Worm (Caenorhabditis elegans) whole organism, L1 larva: ENCODE measurements around the gene K08D9.6.

Experiments used
- C04F5.9 ChIP-seq: sonication (generic microtip); optimal IDR thresholded peaks from 2 replicates; lab custom pipeline; 2016; ENCODE audit warnings: missing genetic modification characterization, missing compliant biosample characterization
- alr-1 ChIP-seq: fragments of 200-800 bp; sonication (Bioruptor generic); optimal IDR thresholded peaks from 2 replicates; lab custom pipeline; 2018; ENCODE audit warnings: borderline replicate concordance, mild to moderate bottlenecking, missing genetic modification characterization, missing compliant biosample characterization
- blmp-1 ChIP-seq: fragments of 150-350 bp; optimal IDR thresholded peaks from 2 replicates; lab custom pipeline; 2014; ENCODE audit warnings: missing biosample characterization, missing genetic modification characterization
- ceh-8 ChIP-seq: fragments of 200-800 bp; sonication (Bioruptor generic); optimal IDR thresholded peaks from 2 replicates; lab custom pipeline; 2018; ENCODE audit warnings: mild to moderate bottlenecking, missing genetic modification characterization, moderate library complexity, missing compliant biosample characterization
- ceh-82 ChIP-seq, 3 experiments: fragments of 150-350 bp in 1 of 3; sonication (generic microtip) in 2 of 3; optimal IDR thresholded peaks; 2 replicates each; lab custom pipeline; 2014 to 2017; ENCODE audit warnings: missing biosample characterization in 3 of 3, missing genetic modification characterization in 3 of 3
- efl-1 ChIP-seq, 4 experiments: fragments of 150-350 bp; optimal IDR thresholded peaks in 3 of 4; peaks in 1 of 4; 1 replicate in 1 of 4; 2 replicates in 3 of 4; lab custom pipeline; 2014; ENCODE audit warnings: missing biosample characterization in 2 of 4, missing genetic modification characterization in 2 of 4, missing genetic modification reagents in 2 of 4
- efl-3 ChIP-seq: fragments of 200-800 bp; sonication (Bioruptor generic); optimal IDR thresholded peaks from 2 replicates; lab custom pipeline; 2018; ENCODE audit warnings: mild to moderate bottlenecking, missing genetic modification characterization, missing compliant biosample characterization
- egl-13 ChIP-seq: sonication (generic microtip); optimal IDR thresholded peaks from 2 replicates; lab custom pipeline; 2016; ENCODE audit warnings: missing genotype, missing genetic modification reagents, missing genetic modification characterization, missing compliant biosample characterization
- elt-3 ChIP-seq, 6 experiments: fragments of 150-350 bp in 1 of 6; sonication (generic microtip); optimal IDR thresholded peaks; 2 replicates each; lab custom pipeline; 2017 to 2018; ENCODE audit warnings: missing biosample characterization in 6 of 6, missing genetic modification characterization in 6 of 6, inconsistent platforms in 1 of 6
- fkh-10 ChIP-seq: sonication (generic microtip); optimal IDR thresholded peaks from 2 replicates; lab custom pipeline; 2017; ENCODE audit warnings: missing biosample characterization, missing genetic modification reagents, missing genetic modification characterization
- fkh-4 ChIP-seq: sonication (generic microtip); optimal IDR thresholded peaks from 2 replicates; lab custom pipeline; 2016; ENCODE audit warnings: missing compliant biosample characterization, missing genetic modification characterization, borderline replicate concordance
- fkh-8 ChIP-seq: sonication (generic microtip); optimal IDR thresholded peaks from 2 replicates; lab custom pipeline; 2016; ENCODE audit warnings: mild to moderate bottlenecking, missing genetic modification characterization, missing compliant biosample characterization
- fos-1 ChIP-seq: fragments of 150-350 bp; optimal IDR thresholded peaks from 2 replicates; lab custom pipeline; 2014; ENCODE audit warnings: missing biosample characterization, missing genetic modification characterization
- hlh-17 ChIP-seq: fragments of 200-800 bp; sonication (Bioruptor generic); optimal IDR thresholded peaks from 2 replicates; lab custom pipeline; 2018; ENCODE audit warnings: missing genetic modification characterization, mild to moderate bottlenecking, missing compliant biosample characterization, moderate library complexity, borderline replicate concordance
- hlh-4 ChIP-seq: sonication (generic microtip); optimal IDR thresholded peaks from 2 replicates; lab custom pipeline; 2016; ENCODE audit warnings: mild to moderate bottlenecking, missing genetic modification characterization, missing compliant biosample characterization
- lin-14 ChIP-seq: fragments of 200-800 bp; sonication (Bioruptor generic); optimal IDR thresholded peaks from 2 replicates; lab custom pipeline; 2018; ENCODE audit warnings: mild to moderate bottlenecking, missing genetic modification characterization, moderate library complexity, missing compliant biosample characterization
- lin-15B ChIP-seq: fragments of 150-350 bp; sonication (generic microtip); optimal IDR thresholded peaks from 3 replicates; lab custom pipeline; 2014; ENCODE audit warnings: missing biosample characterization, missing genetic modification characterization
- lir-3 ChIP-seq: sonication (generic microtip); optimal IDR thresholded peaks from 2 replicates; lab custom pipeline; 2016; ENCODE audit warnings: mild to moderate bottlenecking, missing genetic modification characterization, moderate library complexity, missing compliant biosample characterization; ENCODE audit not compliant: poor library complexity
- mab-9 ChIP-seq: fragments of 200-800 bp; sonication (Bioruptor generic); IDR thresholded peaks from 2 replicates; pipeline ENCODE4 v1.3.6; 2022; ENCODE audit warnings: missing genetic modification reagents, missing genetic modification characterization, missing compliant biosample characterization
- mef-2 ChIP-seq: fragments of 150-350 bp; optimal IDR thresholded peaks from 2 replicates; lab custom pipeline; 2014; ENCODE audit warnings: missing biosample characterization, missing genetic modification characterization
- mep-1 ChIP-seq: fragments of 150-350 bp; optimal IDR thresholded peaks from 2 replicates; lab custom pipeline; 2014; ENCODE audit warnings: missing biosample characterization, missing genetic modification characterization
- nhr-237 ChIP-seq: fragments of 150-350 bp; optimal IDR thresholded peaks from 2 replicates; lab custom pipeline; 2014; ENCODE audit warnings: missing biosample characterization, missing genetic modification characterization
- nhr-47 ChIP-seq: sonication (generic microtip); optimal IDR thresholded peaks from 2 replicates; lab custom pipeline; 2016; ENCODE audit warnings: mild to moderate bottlenecking, missing genetic modification characterization, moderate library complexity, missing compliant biosample characterization
- nhr-71 ChIP-seq: sonication (generic microtip); optimal IDR thresholded peaks from 2 replicates; lab custom pipeline; 2016; ENCODE audit warnings: mild to moderate bottlenecking, missing genetic modification characterization, moderate library complexity, missing compliant biosample characterization
- nhr-77 ChIP-seq: fragments of 150-350 bp; optimal IDR thresholded peaks from 2 replicates; lab custom pipeline; 2014; ENCODE audit warnings: missing biosample characterization, missing genetic modification characterization
- nhr-85 ChIP-seq: sonication (generic microtip); peaks from one replicate; lab custom pipeline; 2016; ENCODE audit warnings: missing genetic modification characterization, inconsistent platforms, missing compliant biosample characterization
- nhr-90 ChIP-seq: sonication (generic microtip); optimal IDR thresholded peaks from 2 replicates; lab custom pipeline; 2016; ENCODE audit warnings: mild to moderate bottlenecking, missing genetic modification characterization, missing compliant biosample characterization; ENCODE audit not compliant: poor library complexity
- pag-3 ChIP-seq: sonication (generic microtip); optimal IDR thresholded peaks from 2 replicates; lab custom pipeline; 2017; ENCODE audit warnings: missing genetic modification characterization, mild to moderate bottlenecking, missing compliant biosample characterization, antibody characterized with exemption, borderline replicate concordance; ENCODE audit not compliant: insufficient read depth
- pax-3 ChIP-seq: fragments of 200-800 bp; sonication (Bioruptor generic); optimal IDR thresholded peaks from 2 replicates; lab custom pipeline; 2018; ENCODE audit warnings: mild to moderate bottlenecking, missing genetic modification characterization, moderate library complexity, missing compliant biosample characterization
- pqm-1 ChIP-seq: sonication (generic microtip); optimal IDR thresholded peaks from 3 replicates; lab custom pipeline; 2017; ENCODE audit warnings: missing biosample characterization, missing genetic modification characterization
- rnt-1 ChIP-seq: sonication (generic microtip); optimal IDR thresholded peaks from 2 replicates; lab custom pipeline; 2016; ENCODE audit warnings: mild to moderate bottlenecking, missing genetic modification characterization, moderate library complexity, missing compliant biosample characterization
- snu-23 ChIP-seq: sonication (generic microtip); optimal IDR thresholded peaks from 2 replicates; lab custom pipeline; 2016; ENCODE audit warnings: missing genetic modification characterization, missing compliant biosample characterization
- sup-37 ChIP-seq: fragments of 200-800 bp; sonication (Bioruptor generic); optimal IDR thresholded peaks from 2 replicates; lab custom pipeline; 2018; ENCODE audit warnings: mild to moderate bottlenecking, missing genetic modification characterization, missing compliant biosample characterization
- swsn-7 ChIP-seq: sonication (generic microtip); optimal IDR thresholded peaks from 2 replicates; lab custom pipeline; 2016; ENCODE audit warnings: missing genetic modification characterization, missing compliant biosample characterization
- unc-62 ChIP-seq: fragments of 150-350 bp; optimal IDR thresholded peaks from 2 replicates; lab custom pipeline; 2014; ENCODE audit warnings: missing biosample characterization, missing genetic modification reagents, missing genetic modification characterization
- vab-15 ChIP-seq: sonication (generic microtip); optimal IDR thresholded peaks from 2 replicates; lab custom pipeline; 2017; ENCODE audit warnings: missing genotype, mild to moderate bottlenecking, missing genetic modification characterization, missing compliant biosample characterization
- ztf-11 ChIP-seq, 2 experiments: sonication (generic microtip); optimal IDR thresholded peaks; 2 replicates each; lab custom pipeline; 2016 to 2017; ENCODE audit warnings: missing genetic modification characterization in 2 of 2, missing biosample characterization in 1 of 2, missing compliant biosample characterization in 1 of 2
- ztf-4 ChIP-seq: fragments of 150-350 bp; optimal IDR thresholded peaks from 2 replicates; lab custom pipeline; 2014; ENCODE audit warnings: missing biosample characterization, missing genetic modification characterization

K08D9.6 gene

ce11 chrV:3273156-3273555 lies 38.4 kb upstream of the K08D9.6 start, which contains the start of gene T28A11.20:
TSS of gene T28A11.20 (minus strand) at chrV:3273256.
- no peak for TF ChIP-seq pax-3 (tag; lab: Kevin White, UChicago)
- TF ChIP-seq lir-3 (tag; lab: Kevin White, UChicago): no peak
- TF ChIP-seq elt-3 (tag; optimal IDR thresholded peaks at IDR 0.05; lab: Kevin White, UChicago): no peak
- no peak for TF ChIP-seq efl-1 (optimal IDR thresholded peaks at IDR 0.05; lab: Kevin White, UChicago)
- TF ChIP-seq efl-1 (GFP tag; optimal IDR thresholded peaks at IDR 0.05 in 1 of 2; lab: Kevin White, UChicago): peak in 1 of 2 experiments; percentile 70
- TF ChIP-seq nhr-71 (tag; lab: Kevin White, UChicago): no peak
- TF ChIP-seq, all 84 proteins: peak for 1

DNA sequence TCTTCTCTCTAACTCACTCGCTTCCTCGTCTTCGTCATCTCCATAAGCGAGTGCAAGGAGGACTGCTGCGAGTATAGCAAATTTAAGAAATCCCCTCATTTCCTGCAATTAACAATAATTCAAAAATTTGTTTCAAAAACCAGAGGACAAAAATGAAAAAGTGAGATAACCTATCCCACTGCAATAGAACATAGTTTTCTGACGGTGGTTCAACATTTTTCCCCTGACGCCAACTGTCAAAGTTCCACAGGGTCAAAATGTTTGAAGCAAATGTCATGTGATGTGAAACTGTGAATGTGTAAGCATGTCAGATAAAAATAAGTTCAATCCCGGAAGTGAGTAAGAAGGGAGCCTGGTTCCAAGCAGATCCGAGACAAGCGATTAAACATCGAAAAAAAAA lies 34.6 kb upstream of the K08D9.6 start, which contains the start of gene T28A11.19:
Gene T28A11.19 (minus strand): TSS at position 108 of the 400 bp plus-strand sequence.
- TF ChIP-seq ceh-8: no peak
- TF ChIP-seq rnt-1: peak; percentile 16

- no peak for TF ChIP-seq sup-37
- no peak for TF ChIP-seq snu-23
- TF ChIP-seq ztf-11 (tag; optimal IDR thresholded peaks at IDR 0.05; lab: Kevin White, UChicago): no peak
- TF ChIP-seq pqm-1 (tag; lab: Kevin White, UChicago): no peak
- no peak for TF ChIP-seq ceh-82 (tag; optimal IDR thresholded peaks at IDR 0.05; lab: Kevin White, UChicago)
- TF ChIP-seq C04F5.9 (tag; lab: Kevin White, UChicago): no peak
- no peak for TF ChIP-seq nhr-237
- TF ChIP-seq efl-3 (GFP tag; lab: Kevin White, UChicago): no peak
- TF ChIP-seq, all 84 proteins: peak for 0
Measured at ce11 chrV:3267950-3268349, 33.2 kb upstream of the K08D9.6 start, which contains the start of gene T28A11.18. TSS of gene T28A11.18 (minus strand) at chrV:3268050.

ce11 chrV:3266189-3266588 lies 31.4 kb upstream of the K08D9.6 start, which contains the start of gene T28A11.17:
TSS of gene T28A11.17 (minus strand) at chrV:3266289.
- no peak for TF ChIP-seq fkh-8 (tag; lab: Kevin White, UChicago)
- TF ChIP-seq mef-2 (tag; lab: Kevin White, UChicago): no peak
- no peak for TF ChIP-seq nhr-85 (tag; lab: Kevin White, UChicago)
- TF ChIP-seq blmp-1: no peak
- TF ChIP-seq nhr-237: no peak
- no peak for TF ChIP-seq ceh-82 (tag; optimal IDR thresholded peaks at IDR 0.05; lab: Kevin White, UChicago)
- no peak for TF ChIP-seq hlh-4 (tag; lab: Kevin White, UChicago)
- TF ChIP-seq lir-3 (tag; lab: Kevin White, UChicago): no peak
- TF ChIP-seq nhr-77 (tag; lab: Kevin White, UChicago): no peak
- TF ChIP-seq sup-37: no peak
- TF ChIP-seq swsn-7: no peak
- TF ChIP-seq nhr-90 (tag; lab: Kevin White, UChicago): no peak
- no peak for TF ChIP-seq egl-13 (tag; lab: Kevin White, UChicago)
- TF ChIP-seq efl-3 (GFP tag; lab: Kevin White, UChicago): no peak
- TF ChIP-seq, all 84 proteins: peak for 0

DNA sequence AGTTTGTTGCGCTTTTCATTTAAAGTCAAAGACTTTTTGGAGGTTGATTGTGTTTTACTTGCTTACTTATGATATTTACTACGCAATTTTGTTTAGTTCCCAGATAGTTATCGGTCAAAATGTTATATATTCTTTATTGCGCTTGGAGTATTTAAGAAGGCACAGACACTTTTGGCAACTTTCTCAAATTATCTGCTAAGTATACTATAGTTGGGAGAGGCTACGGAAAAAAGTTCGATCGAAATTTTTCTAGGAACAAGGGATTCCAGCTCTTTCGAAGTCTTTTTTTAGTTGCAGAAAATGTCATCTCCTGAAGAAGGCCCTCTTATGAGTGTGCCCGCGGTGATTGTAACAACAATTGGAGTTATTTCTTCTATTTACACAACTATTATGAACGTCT lies 25.3 kb upstream of the K08D9.6 start, which contains the start of gene srbc-5:
Gene srbc-5 (plus strand): TSS at position 301 of the 400 bp plus-strand sequence.
- TF ChIP-seq fkh-10 (GFP tag; lab: Kevin White, UChicago) (no peak), hlh-17 (GFP tag; lab: Kevin White, UChicago) (no peak), pax-3 (tag; lab: Kevin White, UChicago) (no peak), fkh-4 (tag; lab: Kevin White, UChicago) (no peak), lin-14 (GFP tag; lab: Kevin White, UChicago) (no peak), lir-3 (tag; lab: Kevin White, UChicago) (no peak), ztf-4 (tag; lab: Kevin White, UChicago) (no peak), alr-1 (tag; lab: Kevin White, UChicago) (no peak), unc-62 (GFP tag; lab: Kevin White, UChicago) (no peak), fos-1 (tag; lab: Kevin White, UChicago) (no peak), vab-15 (tag; lab: Kevin White, UChicago) (no peak), snu-23 (no peak), lin-15B (tag; lab: Kevin White, UChicago) (no peak), mep-1 (tag; lab: Kevin White, UChicago) (no peak), nhr-85 (tag; lab: Kevin White, UChicago) (no peak), nhr-47 (tag; lab: Kevin White, UChicago) (no peak), mab-9 (GFP tag; lab: Robert Waterston, UW) (no peak), pag-3 (no peak)
